Worm (Caenorhabditis elegans) whole organism, L3 larva: Measurements from ENCODE around the gene helq-1.

ENCODE experiments used
- ceh-28 ChIP-seq: fragments of 150-350 bp; optimal IDR thresholded peaks from 2 replicates; lab custom pipeline; 2014; ENCODE audit warnings: missing biosample characterization, missing genetic modification reagents, missing genetic modification characterization
- ceh-9 ChIP-seq: sonication (generic microtip); optimal IDR thresholded peaks from 2 replicates; lab custom pipeline; 2018; ENCODE audit warnings: missing biosample characterization, missing genetic modification characterization
- eor-1 ChIP-seq, 2 experiments: fragments of 150-350 bp; optimal IDR thresholded peaks; 2 replicates each; lab custom pipeline; 2014 to 2018; ENCODE audit warnings: missing biosample characterization in 2 of 2, missing genetic modification characterization in 2 of 2
- nhr-11 ChIP-seq: fragments of 150-350 bp; optimal IDR thresholded peaks from 2 replicates; lab custom pipeline; 2014; ENCODE audit warnings: missing biosample characterization, missing genetic modification characterization
- nhr-23 ChIP-seq: fragments of 150-350 bp; optimal IDR thresholded peaks from 2 replicates; lab custom pipeline; 2014; ENCODE audit warnings: missing biosample characterization, missing genetic modification reagents, missing genetic modification characterization
- nhr-237 ChIP-seq: fragments of 150-350 bp; optimal IDR thresholded peaks from 2 replicates; lab custom pipeline; 2014; ENCODE audit warnings: missing biosample characterization, missing genetic modification characterization
- snpc-4 ChIP-seq: fragments of 150-350 bp; optimal IDR thresholded peaks from 2 replicates; lab custom pipeline; 2014; ENCODE audit warnings: missing biosample characterization, missing genetic modification characterization
- unc-62 ChIP-seq: fragments of 150-350 bp; sonication (generic microtip); optimal IDR thresholded peaks from 4 replicates; lab custom pipeline; 2014; ENCODE audit warnings: missing biosample characterization, missing genetic modification reagents, missing genetic modification characterization
- zag-1 ChIP-seq: fragments of 150-350 bp; optimal IDR thresholded peaks from 2 replicates; lab custom pipeline; 2014; ENCODE audit warnings: missing biosample characterization, missing genetic modification characterization

DNA sequence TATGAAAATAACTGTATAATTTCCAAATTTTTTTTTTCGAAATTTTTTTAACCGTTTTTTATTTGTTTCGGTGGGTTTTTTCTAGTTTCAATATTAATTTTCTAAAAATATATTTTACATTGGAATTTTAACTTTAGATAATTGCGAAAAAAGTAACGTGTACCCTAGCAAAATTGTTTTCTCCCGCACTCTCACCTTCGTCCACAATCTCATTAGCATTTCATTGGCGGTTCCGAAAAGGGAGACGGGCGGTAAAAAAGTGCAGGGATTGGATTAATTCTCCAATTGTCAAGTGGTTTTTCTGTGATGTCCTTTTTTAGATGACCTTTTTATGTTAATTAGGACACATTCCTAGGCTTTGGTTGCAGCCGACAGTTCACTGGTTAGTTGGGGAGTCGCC lies 37.7 kb downstream of the helq-1 start:
- no peak for TF ChIP-seq snpc-4 (tag; lab: Kevin White, UChicago)
- no peak for TF ChIP-seq nhr-23 (tag; lab: Kevin White, UChicago)
- no peak for TF ChIP-seq zag-1
- no peak for TF ChIP-seq nhr-237 (tag; lab: Kevin White, UChicago)
- no peak for TF ChIP-seq ceh-9 (tag; lab: Kevin White, UChicago)
- no peak for TF ChIP-seq unc-62 (GFP tag; lab: Kevin White, UChicago)
- TF ChIP-seq eor-1 (tag; optimal IDR thresholded peaks at IDR 0.05; lab: Kevin White, UChicago), result no peak
- no peak for TF ChIP-seq ceh-28 (tag; lab: Kevin White, UChicago)
- no peak for TF ChIP-seq nhr-11 (tag; lab: Kevin White, UChicago)
